Worm (Caenorhabditis elegans) whole organism, L4 larva: ENCODE measurements around the gene aakb-2.

Experiments
- F10B5.3 ChIP-seq: sonication (generic microtip); optimal IDR thresholded peaks from 2 replicates; lab custom pipeline; 2016; ENCODE audit warnings: mild to moderate bottlenecking, missing genetic modification characterization, missing compliant biosample characterization
- F44E2.7 ChIP-seq: fragments of 200-800 bp; sonication (Bioruptor generic); IDR thresholded peaks from 2 replicates; pipeline ENCODE4 v2.1.2; 2022; ENCODE audit warnings: missing genetic modification characterization, missing compliant biosample characterization
- T20F7.1 ChIP-seq: fragments of 200-800 bp; sonication (Bioruptor generic); optimal IDR thresholded peaks from 2 replicates; lab custom pipeline; 2018; ENCODE audit warnings: mild to moderate bottlenecking, missing genetic modification characterization, missing compliant biosample characterization
- Y48G9A.11 ChIP-seq: fragments of 200-800 bp; sonication (Bioruptor generic); IDR thresholded peaks from 2 replicates; pipeline ENCODE4 v1.3.6; 2022; ENCODE audit warnings: missing genetic modification reagents, missing genetic modification characterization, missing compliant biosample characterization
- Y75B8A.6 ChIP-seq: fragments of 200-800 bp; sonication (Bioruptor generic); IDR thresholded peaks from 2 replicates; pipeline ENCODE4 v1.3.6; 2022; ENCODE audit warnings: missing genetic modification reagents, missing genetic modification characterization, missing compliant biosample characterization
- aha-1 ChIP-seq: fragments of 150-350 bp; peaks from one replicate; lab custom pipeline; 2014; ENCODE audit warnings: missing biosample characterization, missing genetic modification characterization
- ceh-62 ChIP-seq: sonication (generic microtip); optimal IDR thresholded peaks from 2 replicates; lab custom pipeline; 2017; ENCODE audit warnings: missing biosample characterization, missing genetic modification characterization
- ces-1 ChIP-seq: fragments of 150-350 bp; sonication (generic microtip); optimal IDR thresholded peaks from 4 replicates; lab custom pipeline; 2014; ENCODE audit warnings: missing biosample characterization, missing genetic modification reagents, missing genetic modification characterization
- ctbp-1 ChIP-seq: fragments of 200-800 bp; sonication (Bioruptor generic); IDR thresholded peaks from 2 replicates; pipeline ENCODE4 v1.3.6; 2022; ENCODE audit warnings: missing genetic modification reagents, missing genetic modification characterization, missing compliant biosample characterization
- daf-16 ChIP-seq, 3 experiments: sonication (generic microtip); optimal IDR thresholded peaks; 2 replicates each; lab custom pipeline; 2016 to 2017; ENCODE audit warnings: missing genetic modification characterization in 3 of 3, missing genetic modification reagents in 3 of 3, mild to moderate bottlenecking in 2 of 3, missing compliant biosample characterization in 2 of 3, missing biosample characterization in 1 of 3, moderate library complexity in 1 of 3
- daf-8 ChIP-seq: fragments of 200-800 bp; sonication (Bioruptor generic); IDR thresholded peaks from 2 replicates; pipeline ENCODE4 v1.3.6; 2022; ENCODE audit warnings: missing genetic modification characterization, missing compliant biosample characterization
- dmd-6 ChIP-seq: fragments of 200-800 bp; sonication (Bioruptor generic); IDR thresholded peaks from 2 replicates; pipeline ENCODE4 v1.3.6; 2022; ENCODE audit warnings: missing genetic modification reagents, missing genetic modification characterization, missing compliant biosample characterization
- dmd-9 ChIP-seq: fragments of 200-800 bp; sonication (Bioruptor generic); IDR thresholded peaks from 2 replicates; pipeline ENCODE4 v1.3.6; 2022; ENCODE audit warnings: missing genetic modification reagents, missing genetic modification characterization, missing compliant biosample characterization
- dve-1 ChIP-seq: sonication (generic microtip); optimal IDR thresholded peaks from 2 replicates; lab custom pipeline; 2017; ENCODE audit warnings: antibody characterized with exemption, mild to moderate bottlenecking, missing genetic modification characterization, missing compliant biosample characterization; ENCODE audit not compliant: insufficient read depth
- egl-27 ChIP-seq: sonication (generic microtip); optimal IDR thresholded peaks from 3 replicates; lab custom pipeline; 2017; ENCODE audit warnings: missing biosample characterization, missing genetic modification reagents, missing genetic modification characterization
- fos-1 ChIP-seq: fragments of 150-350 bp; optimal IDR thresholded peaks from 2 replicates; lab custom pipeline; 2014; ENCODE audit warnings: missing biosample characterization, missing genetic modification characterization
- gei-8 ChIP-seq: fragments of 200-800 bp; sonication (Bioruptor generic); optimal IDR thresholded peaks from 2 replicates; lab custom pipeline; 2018; ENCODE audit warnings: mild to moderate bottlenecking, missing genetic modification characterization, missing compliant biosample characterization
- hlh-11 ChIP-seq: fragments of 200-800 bp; sonication (Bioruptor generic); optimal IDR thresholded peaks from 2 replicates; lab custom pipeline; 2018; ENCODE audit warnings: mild to moderate bottlenecking, missing genetic modification characterization, missing compliant biosample characterization
- hlh-30 ChIP-seq: sonication (generic microtip); optimal IDR thresholded peaks from 2 replicates; lab custom pipeline; 2017; ENCODE audit warnings: antibody characterized with exemption, mild to moderate bottlenecking, missing genetic modification characterization, missing compliant biosample characterization; ENCODE audit not compliant: insufficient read depth
- jun-1 ChIP-seq: fragments of 150-350 bp; optimal IDR thresholded peaks from 2 replicates; lab custom pipeline; 2014; ENCODE audit warnings: missing biosample characterization, missing genetic modification reagents, missing genetic modification characterization
- lim-7 ChIP-seq: fragments of 200-800 bp; sonication (Bioruptor generic); IDR thresholded peaks from 2 replicates; pipeline ENCODE4 v1.3.6; 2022; ENCODE audit warnings: missing genetic modification characterization, missing compliant biosample characterization
- lin-1 ChIP-seq: fragments of 200-800 bp; sonication (Bioruptor generic); IDR thresholded peaks from 2 replicates; pipeline ENCODE4 v1.3.6; 2022; ENCODE audit warnings: missing genetic modification reagents, missing genetic modification characterization, missing compliant biosample characterization
- lin-29 ChIP-seq: fragments of 200-800 bp; sonication (Bioruptor generic); IDR thresholded peaks from 2 replicates; pipeline ENCODE4 v1.3.6; 2022; ENCODE audit warnings: missing genetic modification reagents, missing genetic modification characterization, missing compliant biosample characterization
- lin-38 ChIP-seq: fragments of 200-800 bp; sonication (Bioruptor generic); IDR thresholded peaks from 2 replicates; pipeline ENCODE4 v1.3.6; 2022; ENCODE audit warnings: missing genetic modification reagents, missing genetic modification characterization, missing compliant biosample characterization
- lin-39 ChIP-seq: fragments of 150-350 bp; optimal IDR thresholded peaks from 2 replicates; lab custom pipeline; 2014; ENCODE audit warnings: missing biosample characterization, missing genetic modification reagents, missing genetic modification characterization
- lir-3 ChIP-seq: sonication (generic microtip); optimal IDR thresholded peaks from 2 replicates; lab custom pipeline; 2016; ENCODE audit warnings: mild to moderate bottlenecking, missing genetic modification characterization, missing compliant biosample characterization
- mdl-1 ChIP-seq, 2 experiments: fragments of 150-350 bp in 1 of 2; sonication (generic microtip) in 1 of 2; optimal IDR thresholded peaks; 2 replicates each; lab custom pipeline; 2014 to 2017; ENCODE audit warnings: missing biosample characterization in 2 of 2, missing genetic modification characterization in 2 of 2
- mdt-29 ChIP-seq: fragments of 200-800 bp; sonication (Bioruptor generic); IDR thresholded peaks from 2 replicates; pipeline ENCODE4 v1.3.6; 2022; ENCODE audit warnings: missing genetic modification reagents, missing genetic modification characterization, missing compliant biosample characterization
- mes-2 ChIP-seq: sonication (generic microtip); optimal IDR thresholded peaks from 2 replicates; lab custom pipeline; 2016; ENCODE audit warnings: missing genotype, mild to moderate bottlenecking, missing genetic modification characterization, missing compliant biosample characterization; ENCODE audit not compliant: poor library complexity, severe bottlenecking
- nhr-10 ChIP-seq: fragments of 150-350 bp; optimal IDR thresholded peaks from 2 replicates; lab custom pipeline; 2014; ENCODE audit warnings: missing biosample characterization, missing genetic modification characterization
- nhr-237 ChIP-seq: sonication (generic microtip); optimal IDR thresholded peaks from 2 replicates; lab custom pipeline; 2017; ENCODE audit warnings: missing biosample characterization, missing genetic modification characterization
- nhr-25 ChIP-seq: sonication (generic microtip); optimal IDR thresholded peaks from 2 replicates; lab custom pipeline; 2017; ENCODE audit warnings: missing genetic modification characterization, mild to moderate bottlenecking, missing compliant biosample characterization, antibody characterized with exemption, moderate library complexity, borderline replicate concordance; ENCODE audit not compliant: insufficient read depth
- nhr-28 ChIP-seq: fragments of 150-350 bp; optimal IDR thresholded peaks from 2 replicates; lab custom pipeline; 2014; ENCODE audit warnings: missing biosample characterization, missing genetic modification characterization
- nhr-6 ChIP-seq: fragments of 150-350 bp; optimal IDR thresholded peaks from 2 replicates; lab custom pipeline; 2014; ENCODE audit warnings: missing biosample characterization, missing genetic modification characterization
- nhr-76 ChIP-seq: fragments of 150-350 bp; optimal IDR thresholded peaks from 2 replicates; lab custom pipeline; 2014; ENCODE audit warnings: missing biosample characterization, missing genetic modification characterization
- nhr-77 ChIP-seq: fragments of 150-350 bp; optimal IDR thresholded peaks from 2 replicates; lab custom pipeline; 2014; ENCODE audit warnings: missing biosample characterization, missing genetic modification characterization
- php-3 ChIP-seq: fragments of 200-800 bp; sonication (Bioruptor generic); IDR thresholded peaks from 2 replicates; pipeline ENCODE4 v1.3.6; 2022; ENCODE audit warnings: missing genetic modification reagents, missing genetic modification characterization, missing compliant biosample characterization
- pqm-1 ChIP-seq: sonication (generic microtip); optimal IDR thresholded peaks from 2 replicates; lab custom pipeline; 2017; ENCODE audit warnings: missing biosample characterization, missing genetic modification characterization
- saeg-2 ChIP-seq: fragments of 200-800 bp; sonication (Bioruptor generic); IDR thresholded peaks from 2 replicates; pipeline ENCODE4 v1.3.6; 2022; ENCODE audit warnings: missing genetic modification reagents, missing genetic modification characterization, missing compliant biosample characterization
- skn-1 ChIP-seq: fragments of 150-350 bp; optimal IDR thresholded peaks from 2 replicates; lab custom pipeline; 2014; ENCODE audit warnings: missing biosample characterization, missing genetic modification characterization
- snpc-1.2 ChIP-seq: fragments of 200-800 bp; sonication (Bioruptor generic); IDR thresholded peaks from 2 replicates; pipeline ENCODE4 v1.3.6; 2022; ENCODE audit warnings: missing genetic modification reagents, missing genetic modification characterization, missing compliant biosample characterization
- tra-1 ChIP-seq: fragments of 200-800 bp; sonication (Bioruptor generic); IDR thresholded peaks from 2 replicates; pipeline ENCODE4 v1.3.6; 2022; ENCODE audit warnings: missing genetic modification reagents, missing genetic modification characterization, missing compliant biosample characterization
- unc-39 ChIP-seq: sonication (generic microtip); optimal IDR thresholded peaks from 2 replicates; lab custom pipeline; 2017; ENCODE audit warnings: missing biosample characterization, missing genetic modification characterization
- unc-62 ChIP-seq, 3 experiments: fragments of 150-350 bp in 1 of 3; sonication (generic microtip); optimal IDR thresholded peaks in 2 of 3; peaks in 1 of 3; 1 replicate in 1 of 3; 2 replicates in 2 of 3; lab custom pipeline; 2014 to 2017; ENCODE audit warnings: missing biosample characterization in 3 of 3, missing genetic modification characterization in 3 of 3, missing genetic modification reagents in 3 of 3, missing genotype in 1 of 3
- vab-7 ChIP-seq: fragments of 200-800 bp; sonication (Bioruptor generic); IDR thresholded peaks from 2 replicates; pipeline ENCODE4 v1.3.6; 2022; ENCODE audit warnings: missing genetic modification reagents, missing genetic modification characterization, missing compliant biosample characterization
- zip-2 ChIP-seq: fragments of 150-350 bp; optimal IDR thresholded peaks from 2 replicates; lab custom pipeline; 2014; ENCODE audit warnings: missing biosample characterization, missing genetic modification characterization

Gene aakb-2

ce11 chrIII:11194123-11194522 lies 42.8 kb upstream of the aakb-2 start:
- TF ChIP-seq nhr-25 (tag; lab: Kevin White, UChicago) (no peak), F44E2.7 (peak; percentile 6; the same call in 1 of the 2 replicates), aha-1 (peak; percentile 19)
- TF ChIP-seq, all 104 proteins: peak for 2

- TF ChIP-seq nhr-28 (tag; lab: Kevin White, UChicago) (no peak), zip-2 (tag; lab: Kevin White, UChicago) (no peak), aha-1 (peak; percentile 83)
Observed at ce11 chrIII:11195140-11195539, 41.8 kb upstream of the aakb-2 start, which contains the start of gene tra-1. TSS of gene tra-1 (minus strand) at chrIII:11195201.

- TF ChIP-seq unc-39 (tag; lab: Kevin White, UChicago) (no peak), ceh-62 (tag; lab: Kevin White, UChicago) (no peak), dmd-9 (no peak), nhr-25 (tag; lab: Kevin White, UChicago) (no peak), hlh-30 (no peak), nhr-237 (tag; lab: Kevin White, UChicago) (no peak), mdt-29 (GFP tag; lab: Robert Waterston, UW) (no peak), zip-2 (tag; lab: Kevin White, UChicago) (no peak), T20F7.1 (GFP tag; lab: Kevin White, UChicago) (no peak), Y75B8A.6 (GFP tag; lab: Robert Waterston, UW) (no peak), Y48G9A.11 (GFP tag; lab: Robert Waterston, UW) (no peak), lin-39 (tag; lab: Kevin White, UChicago) (no peak), dve-1 (tag; lab: Kevin White, UChicago) (peak; percentile 28), hlh-11 (peak; percentile 59), egl-27 (tag; lab: Kevin White, UChicago) (no peak), lin-29 (GFP tag; lab: Robert Waterston, UW) (no peak), nhr-77 (no peak), daf-8 (GFP tag; lab: Robert Waterston, UW) (no peak), nhr-76 (tag; lab: Kevin White, UChicago) (no peak), php-3 (GFP tag; lab: Robert Waterston, UW) (no peak), lin-38 (no peak), aha-1 (no peak), F10B5.3 (tag; lab: Kevin White, UChicago) (no peak), mdl-1 (tag; optimal IDR thresholded peaks at IDR 0.05; lab: Kevin White, UChicago) (no peak), mes-2 (tag; lab: Kevin White, UChicago) (no peak), gei-8 (GFP tag; lab: Kevin White, UChicago) (no peak), daf-16 (GFP tag; optimal IDR thresholded peaks at IDR 0.05; lab: Kevin White, UChicago) (no peak), daf-16 (tag; optimal IDR thresholded peaks at IDR 0.05; lab: Kevin White, UChicago) (peak; percentile 65), jun-1 (tag; lab: Kevin White, UChicago) (no peak), dmd-6 (GFP tag; lab: Robert Waterston, UW) (peak; percentile 48), nhr-6 (tag; lab: Kevin White, UChicago) (no peak), unc-62 (GFP tag; optimal IDR thresholded peaks at IDR 0.05 in 1 of 2; lab: Kevin White, UChicago) (no peak), unc-62 (tag; optimal IDR thresholded peaks at IDR 0.05; lab: Kevin White, UChicago) (no peak), ctbp-1 (GFP tag; lab: Robert Waterston, UW) (0 out of 2 replicates have a peak, but pooled peaks have one; percentile 20), lir-3 (no peak), nhr-28 (tag; lab: Kevin White, UChicago) (peak; percentile 34), ces-1 (GFP tag; lab: Kevin White, UChicago) (no peak), pqm-1 (tag; lab: Kevin White, UChicago) (peak; percentile 79), snpc-1.2 (GFP tag; lab: Robert Waterston, UW) (no peak), skn-1 (tag; lab: Kevin White, UChicago) (no peak), fos-1 (tag; lab: Kevin White, UChicago) (no peak), tra-1 (peak; percentile 76), nhr-10 (tag; lab: Kevin White, UChicago) (no peak), vab-7 (GFP tag; lab: Robert Waterston, UW) (no peak), saeg-2 (GFP tag; lab: Robert Waterston, UW) (no peak), lin-1 (0 out of 2 replicates have a peak, but pooled peaks have one; percentile 10), lim-7 (no peak)
Observed at ce11 chrIII:11195553-11195952, 41.4 kb upstream of the aakb-2 start.
